Worm (Caenorhabditis elegans) whole organism, midembryonic: ENCODE results near the gene srx-31.
"Not testable (repeated sequence)": the region's sequence is repeated elsewhere in the genome, so short reads cannot be mapped to it uniquely, and the experiment has no call there.

Experiments used
- T22C8.4 ChIP-seq: fragments of 200-800 bp; sonication (Bioruptor generic); IDR thresholded peaks from 2 replicates; pipeline ENCODE4 v1.3.6; 2022; ENCODE audit warnings: missing genetic modification characterization, missing compliant biosample characterization
- cog-1 ChIP-seq: sonication (generic microtip); optimal IDR thresholded peaks from 2 replicates; lab custom pipeline; 2016; ENCODE audit warnings: missing genetic modification characterization, missing compliant biosample characterization
- flt-1 ChIP-seq: fragments of 200-800 bp; sonication (Bioruptor generic); IDR thresholded peaks from 2 replicates; pipeline ENCODE4 v1.3.6; 2022; ENCODE audit warnings: missing genetic modification characterization, missing compliant biosample characterization
- klf-2 ChIP-seq: fragments of 200-800 bp; sonication (Bioruptor generic); conservative IDR thresholded peaks from 2 replicates; pipeline ENCODE4 v1.3.6; 2022; ENCODE audit warnings: missing genetic modification reagents, missing genetic modification characterization, missing compliant biosample characterization
- med-1 ChIP-seq: sonication (generic microtip); optimal IDR thresholded peaks from 2 replicates; lab custom pipeline; 2017; ENCODE audit warnings: missing genetic modification characterization, mild to moderate bottlenecking, missing compliant biosample characterization, antibody characterized with exemption, missing genetic modification reagents; ENCODE audit not compliant: insufficient read depth
- ref-1 ChIP-seq: fragments of 200-800 bp; sonication (Bioruptor generic); conservative IDR thresholded peaks from 2 replicates; pipeline ENCODE4 v1.3.6; 2022; ENCODE audit warnings: missing genetic modification reagents, missing genetic modification characterization, missing compliant biosample characterization
- tab-1 ChIP-seq: fragments of 200-800 bp; sonication (Bioruptor generic); IDR thresholded peaks from 2 replicates; pipeline ENCODE4 v1.3.6; 2022; ENCODE audit warnings: missing genetic modification characterization, missing compliant biosample characterization
- ztf-23 ChIP-seq: fragments of 200-800 bp; sonication (Bioruptor generic); IDR thresholded peaks from 2 replicates; pipeline ENCODE4 v1.3.6; 2022; ENCODE audit warnings: missing genetic modification reagents, missing genetic modification characterization, missing compliant biosample characterization
- ztf-29 ChIP-seq: fragments of 200-800 bp; sonication (Bioruptor generic); IDR thresholded peaks from 2 replicates; pipeline ENCODE4 v1.3.6; 2022; ENCODE audit warnings: missing genetic modification reagents, missing genetic modification characterization, missing compliant biosample characterization

srx-31 gene

DNA sequence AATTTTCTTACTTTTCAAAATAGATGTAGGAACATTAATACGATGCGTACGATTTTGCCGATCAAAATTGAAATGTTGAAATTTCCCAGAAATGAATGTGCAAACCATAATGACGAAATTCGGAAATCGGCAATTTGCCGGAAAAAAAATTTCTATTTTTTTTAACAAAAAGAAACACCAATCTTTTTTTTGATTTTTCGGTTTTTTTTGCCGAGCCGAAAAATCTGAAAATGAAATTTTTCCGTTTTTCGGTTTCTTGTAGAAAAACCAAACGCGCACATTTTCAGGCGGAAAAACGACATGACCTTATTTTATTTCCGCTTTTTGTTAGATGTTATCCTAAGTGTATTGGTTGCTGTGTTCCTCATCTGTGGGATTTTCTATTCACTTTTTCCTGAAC, 24.7 kb upstream of the srx-31 start, which contains the start of gene srbc-13:
srbc-13 (plus strand) TSS at position 301 of the 400 bp plus-strand sequence.
- TF ChIP-seq ztf-29 (GFP tag; lab: Robert Waterston, UW) (no peak), tab-1 (GFP tag; lab: Robert Waterston, UW) (no peak), ref-1 (GFP tag; lab: Robert Waterston, UW) (no peak)

DNA sequence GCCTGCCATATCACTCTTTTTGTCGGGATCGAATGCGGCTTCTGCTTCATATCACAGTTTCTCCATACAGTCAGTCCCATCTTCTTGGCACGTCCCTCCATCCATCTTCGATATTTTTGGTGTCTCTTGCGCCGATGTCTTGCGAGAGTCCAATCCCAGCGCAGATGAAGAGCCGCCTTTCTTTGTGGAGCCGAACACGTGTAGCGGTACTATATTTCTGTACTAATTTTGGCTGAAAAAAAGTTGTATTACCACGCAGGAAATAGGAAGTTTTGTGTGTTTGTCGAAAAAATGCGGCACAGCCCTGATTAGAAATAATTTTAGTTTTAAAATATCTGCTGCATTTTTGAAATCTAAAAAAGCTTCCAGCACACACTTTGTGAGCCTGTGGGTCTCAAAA, 20.3 kb upstream of the srx-31 start, which contains the start of gene K09C6.8:
K09C6.8 (minus strand) TSS at position 101 of the 400 bp plus-strand sequence.
- not testable (repeated sequence) for TF ChIP-seq ref-1 (GFP tag; lab: Robert Waterston, UW); cog-1 (tag; lab: Kevin White, UChicago); med-1 (GFP tag; lab: Kevin White, UChicago)

DNA sequence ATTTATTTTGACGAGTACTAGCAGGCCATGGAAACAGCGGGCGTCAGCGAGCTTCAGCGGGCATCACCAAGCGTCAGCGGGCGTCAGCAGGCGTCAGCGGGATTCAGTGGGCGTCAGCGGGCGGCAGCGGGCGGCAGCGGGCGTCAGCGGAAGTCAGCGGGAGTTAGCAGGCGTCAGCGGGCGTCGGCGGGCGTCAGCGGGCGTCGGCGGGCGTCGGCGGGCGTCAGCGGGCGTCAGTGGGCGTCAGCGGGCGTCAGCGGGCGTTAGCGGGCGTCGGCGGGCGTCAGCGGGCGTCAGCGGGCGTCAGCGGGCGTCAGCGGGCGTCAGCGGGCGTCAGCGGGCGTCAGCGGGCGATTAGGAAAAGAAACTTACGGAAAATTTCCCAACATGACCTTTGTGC, 19.8 kb upstream of the srx-31 start:
- TF ChIP-seq med-1 (GFP tag; lab: Kevin White, UChicago) (no peak), T22C8.4 (GFP tag; lab: Robert Waterston, UW) (no peak)

DNA sequence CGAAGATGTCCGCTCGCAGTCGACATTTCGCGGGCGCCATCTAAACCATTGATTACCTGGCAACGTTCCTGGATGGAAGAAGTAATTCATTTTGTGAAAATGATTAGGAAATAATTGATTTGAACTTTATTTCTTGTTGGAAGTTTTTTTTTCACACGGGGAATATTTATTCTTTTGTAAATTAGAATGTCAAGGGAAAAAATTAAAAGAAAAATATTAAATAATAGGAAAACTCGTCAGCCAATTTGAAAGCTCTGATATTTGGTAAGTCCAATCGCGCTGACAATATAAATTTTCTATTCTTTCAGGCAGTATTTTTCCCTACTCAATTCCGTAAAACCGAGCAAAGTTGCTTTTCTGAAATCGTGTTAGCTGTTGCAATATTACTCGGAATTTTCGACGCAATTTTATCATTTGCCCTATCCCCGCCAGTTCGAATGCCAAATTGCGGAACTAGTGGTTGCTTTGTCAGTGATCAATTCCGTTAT, 16.2 kb upstream of the srx-31 start, which contains the start of the genes K09C6.7 and K09C6.10:
K09C6.7 (minus strand) TSS at position 101 of the 488 bp plus-strand sequence.
K09C6.10 (plus strand) TSS at position 438 of the 488 bp plus-strand sequence.
- not testable (repeated sequence) for TF ChIP-seq ztf-29, T22C8.4, klf-2 (GFP tag; lab: Robert Waterston, UW)

DNA sequence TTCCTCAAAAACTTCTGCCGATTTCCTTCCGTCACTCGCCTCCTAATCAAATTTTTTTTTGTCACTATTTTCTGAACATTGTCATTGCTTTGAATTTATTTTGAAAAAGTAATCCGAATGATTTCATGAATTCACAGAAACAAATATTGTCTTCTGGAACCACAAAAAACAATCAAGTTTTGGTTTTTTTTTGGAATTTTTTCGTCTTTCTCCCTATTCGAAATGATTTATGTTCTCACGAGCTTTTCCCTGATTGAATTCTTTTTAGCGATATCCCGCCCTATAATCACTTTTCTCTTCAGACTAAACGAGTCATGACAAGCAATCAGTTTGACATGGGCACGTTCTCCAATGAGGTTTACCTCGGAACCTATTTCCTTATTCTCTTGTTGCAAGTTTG, 10.5 kb upstream of the srx-31 start, which contains the start of gene F41H8.1:
F41H8.1 (plus strand) TSS at position 301 of the 400 bp plus-strand sequence.
- TF ChIP-seq T22C8.4 (GFP tag; lab: Robert Waterston, UW) (no peak), tab-1 (GFP tag; lab: Robert Waterston, UW) (no peak), flt-1 (GFP tag; lab: Robert Waterston, UW) (no peak), cog-1 (tag; lab: Kevin White, UChicago) (no peak), ref-1 (GFP tag; lab: Robert Waterston, UW) (no peak), ztf-29 (GFP tag; lab: Robert Waterston, UW) (no peak), med-1 (GFP tag; lab: Kevin White, UChicago) (no peak), ztf-23 (GFP tag; lab: Robert Waterston, UW) (no peak), klf-2 (GFP tag; lab: Robert Waterston, UW) (no peak)

DNA sequence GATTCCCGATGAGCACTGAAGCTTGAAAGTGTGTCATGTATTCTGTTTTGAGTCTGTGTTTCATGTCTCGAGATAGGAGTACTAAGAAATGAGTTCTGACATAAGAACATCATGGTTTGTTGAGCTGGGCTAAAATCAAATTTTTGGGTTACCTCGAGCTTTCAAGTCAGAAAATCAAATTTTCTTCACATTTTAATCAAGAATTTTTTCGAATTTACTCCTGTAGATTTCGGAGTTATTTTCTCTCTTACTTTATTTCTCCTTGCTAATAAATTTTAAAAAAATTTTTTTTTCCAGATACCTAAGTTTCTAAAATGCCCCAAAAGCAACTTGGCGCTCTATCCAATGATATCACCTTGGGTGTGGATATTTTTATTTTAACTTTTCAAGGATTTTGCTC, 3.3 kb upstream of the srx-31 start, which contains the start of gene F41H8.2:
F41H8.2 (plus strand) TSS at position 301 of the 400 bp plus-strand sequence.
- no peak for TF ChIP-seq ztf-23 (GFP tag; lab: Robert Waterston, UW)
- no peak for TF ChIP-seq cog-1 (tag; lab: Kevin White, UChicago)
- no peak for TF ChIP-seq ref-1 (GFP tag; lab: Robert Waterston, UW)
- no peak for TF ChIP-seq ztf-29 (GFP tag; lab: Robert Waterston, UW)
- no peak for TF ChIP-seq flt-1 (GFP tag; lab: Robert Waterston, UW)
- no peak for TF ChIP-seq T22C8.4 (GFP tag; lab: Robert Waterston, UW)
- no peak for TF ChIP-seq klf-2 (GFP tag; lab: Robert Waterston, UW)
- no peak for TF ChIP-seq med-1 (GFP tag; lab: Kevin White, UChicago)

DNA sequence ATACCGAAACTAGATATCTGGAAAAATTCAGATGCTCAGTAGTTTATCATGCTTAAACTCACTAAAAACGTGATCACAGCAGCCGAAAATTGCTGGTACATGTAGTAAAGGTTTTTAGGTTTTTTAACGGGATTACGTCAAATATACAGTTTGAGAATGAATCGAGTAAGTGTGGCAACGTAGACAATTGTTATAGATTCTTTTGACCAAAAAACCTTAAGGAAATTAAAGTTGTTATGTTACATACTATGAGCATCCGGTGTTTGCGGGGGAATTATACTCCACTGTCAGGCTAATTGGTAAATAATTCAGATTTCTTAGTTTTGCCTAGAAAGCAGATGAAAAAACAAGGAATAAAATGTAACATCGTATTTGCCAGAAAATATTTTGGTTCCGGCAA, 2.2 kb downstream of the srx-31 start, which contains the start of gene srx-32:
srx-32 (minus strand) TSS at position 101 of the 400 bp plus-strand sequence.
- TF ChIP-seq klf-2 (GFP tag; lab: Robert Waterston, UW); cog-1 (tag; lab: Kevin White, UChicago); T22C8.4 (GFP tag; lab: Robert Waterston, UW): not testable (repeated sequence)

DNA sequence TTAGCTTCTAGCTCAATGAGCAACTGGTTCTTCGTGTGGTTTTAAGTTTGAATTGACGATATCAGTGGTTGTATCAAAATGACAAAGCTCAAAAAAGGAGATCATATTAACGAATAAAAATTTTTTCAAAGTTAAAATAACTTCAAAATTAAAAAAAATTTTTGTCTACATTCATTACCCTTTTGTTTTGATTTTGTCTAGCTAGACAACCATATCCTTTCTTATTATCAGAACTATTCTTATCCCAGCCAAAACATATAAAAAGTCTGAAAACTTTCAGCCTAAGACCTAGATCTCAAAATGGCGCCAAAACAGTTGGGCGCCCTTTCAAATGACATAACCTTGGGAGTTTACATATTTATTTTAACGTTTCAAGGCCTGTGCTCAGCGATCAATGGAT, 5.6 kb downstream of the srx-31 start, which contains the start of gene R13D11.1:
R13D11.1 (plus strand) TSS at position 301 of the 400 bp plus-strand sequence.
- TF ChIP-seq ztf-29 (GFP tag; lab: Robert Waterston, UW) (no peak), flt-1 (GFP tag; lab: Robert Waterston, UW) (no peak), ref-1 (GFP tag; lab: Robert Waterston, UW) (no peak), tab-1 (GFP tag; lab: Robert Waterston, UW) (no peak), T22C8.4 (GFP tag; lab: Robert Waterston, UW) (no peak), ztf-23 (GFP tag; lab: Robert Waterston, UW) (no peak), klf-2 (GFP tag; lab: Robert Waterston, UW) (no peak), med-1 (GFP tag; lab: Kevin White, UChicago) (no peak), cog-1 (tag; lab: Kevin White, UChicago) (no peak)

DNA sequence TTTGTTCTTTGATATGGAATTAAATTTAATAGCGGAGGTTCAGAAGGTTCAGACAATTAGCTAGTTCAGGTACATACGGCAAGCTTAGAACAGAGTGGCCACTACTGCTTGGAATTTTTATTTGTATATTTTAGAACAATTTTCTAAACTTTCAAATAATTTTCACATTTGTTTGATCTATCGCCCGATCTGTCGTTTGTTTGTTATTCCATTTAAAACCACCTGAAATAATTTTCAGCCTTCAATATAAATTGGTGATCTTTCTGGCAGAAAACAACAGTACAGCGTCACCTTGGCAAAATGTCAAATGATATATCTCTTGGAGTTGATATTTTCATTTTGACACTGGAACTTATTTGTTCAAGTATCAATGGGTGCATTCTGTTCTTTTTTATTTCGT, 8.1 kb downstream of the srx-31 start, which contains the start of gene R13D11.3:
R13D11.3 (plus strand) TSS at position 301 of the 400 bp plus-strand sequence.
- no peak for TF ChIP-seq ztf-23 (GFP tag; lab: Robert Waterston, UW)
- TF ChIP-seq flt-1 (GFP tag; lab: Robert Waterston, UW), result no peak
- no peak for TF ChIP-seq ztf-29 (GFP tag; lab: Robert Waterston, UW)

DNA sequence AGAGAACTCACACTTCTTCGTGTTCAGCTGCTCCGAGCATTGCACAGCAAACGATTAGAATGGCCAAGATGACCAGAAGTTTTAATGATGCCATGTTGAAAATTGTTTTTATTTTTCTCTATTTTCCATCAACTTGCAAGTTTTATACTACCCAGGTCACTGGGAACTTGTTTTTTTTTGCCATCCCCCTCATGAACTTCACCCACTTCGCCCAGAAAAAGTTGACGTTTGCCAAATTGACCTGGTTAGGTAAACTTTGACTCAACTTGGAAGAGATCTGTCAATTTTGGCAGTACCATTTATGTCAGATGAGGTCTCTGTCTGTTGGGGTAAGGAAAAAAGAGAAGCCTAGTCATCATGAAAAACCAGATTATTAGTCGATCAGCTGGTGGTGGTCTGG, 9.7 kb downstream of the srx-31 start, which contains the start of gene R13D11.10:
R13D11.10 (minus strand) TSS at position 101 of the 400 bp plus-strand sequence.
- no peak for TF ChIP-seq tab-1 (GFP tag; lab: Robert Waterston, UW)
- no peak for TF ChIP-seq cog-1 (tag; lab: Kevin White, UChicago)
- no peak for TF ChIP-seq ref-1 (GFP tag; lab: Robert Waterston, UW)
- TF ChIP-seq ztf-29 (GFP tag; lab: Robert Waterston, UW), result no peak
- no peak for TF ChIP-seq ztf-23 (GFP tag; lab: Robert Waterston, UW)
- no peak for TF ChIP-seq klf-2 (GFP tag; lab: Robert Waterston, UW)
- TF ChIP-seq med-1 (GFP tag; lab: Kevin White, UChicago), result no peak
- no peak for TF ChIP-seq flt-1 (GFP tag; lab: Robert Waterston, UW)
- no peak for TF ChIP-seq T22C8.4 (GFP tag; lab: Robert Waterston, UW)
